Worm (Caenorhabditis elegans) whole organism, young adult: ENCODE results near the gene rho-1.

Experiments
- B0336.3 ChIP-seq: fragments of 200-800 bp; sonication (Bioruptor generic); IDR thresholded peaks from 2 replicates; pipeline ENCODE4 v1.3.6; 2022; ENCODE audit warnings: missing genetic modification characterization, missing compliant biosample characterization
- C17E4.6 ChIP-seq: fragments of 200-800 bp; sonication (Bioruptor generic); IDR thresholded peaks from 2 replicates; pipeline ENCODE4 v1.3.6; 2022; ENCODE audit warnings: missing genetic modification reagents, missing genetic modification characterization, missing compliant biosample characterization
- D2030.7 ChIP-seq: fragments of 200-800 bp; sonication (Bioruptor generic); IDR thresholded peaks from 2 replicates; pipeline ENCODE4 v1.3.6; 2022; ENCODE audit warnings: missing genetic modification reagents, missing genetic modification characterization, missing compliant biosample characterization
- F22D6.2 ChIP-seq: sonication (generic microtip); optimal IDR thresholded peaks from 2 replicates; lab custom pipeline; 2016; ENCODE audit warnings: mild to moderate bottlenecking, missing genetic modification characterization, missing compliant biosample characterization
- F39B2.1 ChIP-seq: fragments of 200-800 bp; sonication (Bioruptor generic); IDR thresholded peaks from 2 replicates; pipeline ENCODE4 v1.3.6; 2022; ENCODE audit warnings: missing genetic modification reagents, missing genetic modification characterization, missing compliant biosample characterization
- K12H6.12 ChIP-seq: fragments of 200-800 bp; sonication (Bioruptor generic); optimal IDR thresholded peaks from 2 replicates; lab custom pipeline; 2018; ENCODE audit warnings: mild to moderate bottlenecking, missing genetic modification characterization, missing compliant biosample characterization
- Y53G8AR.9 ChIP-seq: fragments of 200-800 bp; sonication (Bioruptor generic); conservative IDR thresholded peaks from 2 replicates; pipeline ENCODE4 v1.3.6; 2022; ENCODE audit warnings: missing genetic modification reagents, missing genetic modification characterization, missing compliant biosample characterization
- Y56A3A.18 ChIP-seq: fragments of 200-800 bp; sonication (Bioruptor generic); IDR thresholded peaks from 2 replicates; pipeline ENCODE4 v1.3.6; 2022; ENCODE audit warnings: missing genetic modification reagents, missing genetic modification characterization, missing compliant biosample characterization
- ZK185.1 ChIP-seq: sonication (generic microtip); optimal IDR thresholded peaks from 2 replicates; lab custom pipeline; 2016; ENCODE audit warnings: mild to moderate bottlenecking, missing genetic modification characterization, missing compliant biosample characterization; ENCODE audit not compliant: poor library complexity, severe bottlenecking
- ama-1 ChIP-seq, 3 experiments: fragments of 150-350 bp in 1 of 3; sonication (generic microtip) in 2 of 3; optimal IDR thresholded peaks; 2 replicates each; lab custom pipeline; 2014 to 2018; ENCODE audit warnings: missing biosample characterization in 2 of 3, missing genetic modification characterization in 2 of 3, missing genetic modification reagents in 2 of 3
- attf-3 ChIP-seq: fragments of 200-800 bp; sonication (Bioruptor generic); conservative IDR thresholded peaks from 2 replicates; pipeline ENCODE4 v1.3.6; 2022; ENCODE audit warnings: missing genetic modification reagents, missing genetic modification characterization, missing compliant biosample characterization
- attf-5 ChIP-seq: fragments of 200-800 bp; sonication (Bioruptor generic); optimal IDR thresholded peaks from 2 replicates; lab custom pipeline; 2018; ENCODE audit warnings: mild to moderate bottlenecking, missing genetic modification characterization, missing compliant biosample characterization
- attf-6 ChIP-seq: fragments of 200-800 bp; sonication (Bioruptor generic); IDR thresholded peaks from 2 replicates; pipeline ENCODE4 v1.3.6; 2022; ENCODE audit warnings: missing genetic modification reagents, missing genetic modification characterization, missing compliant biosample characterization
- ccch-3 ChIP-seq: fragments of 200-800 bp; sonication (Bioruptor generic); optimal IDR thresholded peaks from 2 replicates; lab custom pipeline; 2018; ENCODE audit warnings: mild to moderate bottlenecking, missing genetic modification characterization, missing compliant biosample characterization
- ceh-27 ChIP-seq: fragments of 200-800 bp; sonication (Bioruptor generic); optimal IDR thresholded peaks from 2 replicates; lab custom pipeline; 2018; ENCODE audit warnings: mild to moderate bottlenecking, missing genetic modification characterization, moderate library complexity, missing compliant biosample characterization
- ceh-40 ChIP-seq: fragments of 200-800 bp; sonication (Bioruptor generic); IDR thresholded peaks from 2 replicates; pipeline ENCODE4 v1.3.6; 2022; ENCODE audit warnings: missing genetic modification characterization, missing compliant biosample characterization
- ceh-58 ChIP-seq: fragments of 200-800 bp; sonication (Bioruptor generic); IDR thresholded peaks from 2 replicates; pipeline ENCODE4 v1.3.6; 2022; ENCODE audit warnings: missing genetic modification characterization, missing compliant biosample characterization
- ceh-91 ChIP-seq: fragments of 200-800 bp; sonication (Bioruptor generic); IDR thresholded peaks from 2 replicates; pipeline ENCODE4 v1.3.6; 2022; ENCODE audit warnings: missing genetic modification reagents, missing genetic modification characterization, missing compliant biosample characterization
- chd-7 ChIP-seq: sonication (generic microtip); optimal IDR thresholded peaks from 2 replicates; lab custom pipeline; 2016; ENCODE audit warnings: mild to moderate bottlenecking, missing genetic modification characterization, moderate library complexity, missing compliant biosample characterization
- die-1 ChIP-seq: sonication (generic microtip); optimal IDR thresholded peaks from 2 replicates; lab custom pipeline; 2016; ENCODE audit warnings: missing genotype, mild to moderate bottlenecking, missing genetic modification characterization, missing compliant biosample characterization
- ets-4 ChIP-seq: fragments of 200-800 bp; sonication (Bioruptor generic); optimal IDR thresholded peaks from 2 replicates; lab custom pipeline; 2018; ENCODE audit warnings: mild to moderate bottlenecking, missing genetic modification characterization, missing compliant biosample characterization
- gei-17 ChIP-seq: fragments of 200-800 bp; sonication (Bioruptor generic); optimal IDR thresholded peaks from 2 replicates; lab custom pipeline; 2018; ENCODE audit warnings: mild to moderate bottlenecking, missing genetic modification characterization, missing compliant biosample characterization
- hlh-12 ChIP-seq: sonication (generic microtip); optimal IDR thresholded peaks from 2 replicates; lab custom pipeline; 2016; ENCODE audit warnings: missing genetic modification characterization, missing compliant biosample characterization
- hlh-26 ChIP-seq: fragments of 200-800 bp; sonication (Bioruptor generic); conservative IDR thresholded peaks from 2 replicates; pipeline ENCODE4 v1.3.6; 2022; ENCODE audit warnings: missing genetic modification reagents, missing genetic modification characterization, missing compliant biosample characterization
- hmg-1.2 ChIP-seq: fragments of 200-800 bp; sonication (Bioruptor generic); IDR thresholded peaks from 2 replicates; pipeline ENCODE4 v1.3.6; 2022; ENCODE audit warnings: missing genetic modification reagents, missing genetic modification characterization, missing compliant biosample characterization
- hrde-1 ChIP-seq: sonication (generic microtip); optimal IDR thresholded peaks from 2 replicates; lab custom pipeline; 2016; ENCODE audit warnings: missing genetic modification characterization, mild to moderate bottlenecking, missing compliant biosample characterization, moderate library complexity, missing genotype, missing genetic modification reagents, borderline replicate concordance
- let-607 ChIP-seq, 2 experiments: fragments of 200-800 bp in 1 of 2; sonication (Bioruptor generic) in 1 of 2; sonication (generic microtip) in 1 of 2; optimal IDR thresholded peaks; 2 replicates each; lab custom pipeline; 2016 to 2018; ENCODE audit warnings: mild to moderate bottlenecking in 2 of 2, missing compliant biosample characterization in 2 of 2, missing genetic modification characterization in 2 of 2, moderate library complexity in 2 of 2, missing genotype in 1 of 2
- lin-26 ChIP-seq: fragments of 200-800 bp; sonication (Bioruptor generic); IDR thresholded peaks from 2 replicates; pipeline ENCODE4 v1.3.6; 2022; ENCODE audit warnings: missing genetic modification reagents, missing genetic modification characterization, missing compliant biosample characterization
- lin-35 ChIP-seq, 3 experiments: fragments of 150-350 bp in 2 of 3; sonication (generic microtip) in 1 of 3; optimal IDR thresholded peaks; 2 replicates each; lab custom pipeline; 2014 to 2018; ENCODE audit warnings: missing biosample characterization in 3 of 3, missing genetic modification characterization in 3 of 3, missing genetic modification reagents in 3 of 3
- lir-1 ChIP-seq: fragments of 200-800 bp; sonication (Bioruptor generic); conservative IDR thresholded peaks from 2 replicates; pipeline ENCODE4 v1.3.6; 2022; ENCODE audit warnings: missing genetic modification reagents, missing genetic modification characterization, missing compliant biosample characterization
- lsy-27 ChIP-seq: sonication (generic microtip); optimal IDR thresholded peaks from 2 replicates; lab custom pipeline; 2017; ENCODE audit warnings: missing genetic modification characterization, mild to moderate bottlenecking, missing compliant biosample characterization, antibody characterized with exemption, missing genotype, borderline replicate concordance; ENCODE audit not compliant: insufficient read depth
- madf-10 ChIP-seq: sonication (generic microtip); optimal IDR thresholded peaks from 2 replicates; lab custom pipeline; 2016; ENCODE audit warnings: mild to moderate bottlenecking, missing genetic modification characterization, missing compliant biosample characterization
- mel-28 ChIP-seq: sonication (generic microtip); optimal IDR thresholded peaks from 2 replicates; lab custom pipeline; 2016; ENCODE audit warnings: borderline replicate concordance, mild to moderate bottlenecking, missing genetic modification characterization, missing compliant biosample characterization
- mes-4 ChIP-seq: sonication (generic microtip); optimal IDR thresholded peaks from 2 replicates; lab custom pipeline; 2016; ENCODE audit warnings: missing genotype, missing genetic modification characterization, missing compliant biosample characterization
- nfya-2 ChIP-seq: fragments of 200-800 bp; sonication (Bioruptor generic); IDR thresholded peaks from 2 replicates; pipeline ENCODE4 v1.3.6; 2022; ENCODE audit warnings: missing genetic modification reagents, missing genetic modification characterization, missing compliant biosample characterization
- nhr-80 ChIP-seq: sonication (generic microtip); optimal IDR thresholded peaks from 2 replicates; lab custom pipeline; 2016; ENCODE audit warnings: missing genetic modification characterization, missing compliant biosample characterization
- pbrm-1 ChIP-seq: fragments of 200-800 bp; sonication (Bioruptor generic); IDR thresholded peaks from 2 replicates; pipeline ENCODE4 v1.3.6; 2022; ENCODE audit warnings: missing genetic modification reagents, missing genetic modification characterization, missing compliant biosample characterization
- rcor-1 ChIP-seq: fragments of 200-800 bp; sonication (Bioruptor generic); IDR thresholded peaks from 2 replicates; pipeline ENCODE4 v1.3.6; 2022; ENCODE audit warnings: missing genetic modification reagents, missing genetic modification characterization, missing compliant biosample characterization
- repo-1 ChIP-seq: sonication (generic microtip); optimal IDR thresholded peaks from 2 replicates; lab custom pipeline; 2017; ENCODE audit warnings: mild to moderate bottlenecking, missing genetic modification characterization, missing compliant biosample characterization
- snpc-1.1 ChIP-seq: sonication (generic microtip); optimal IDR thresholded peaks from 2 replicates; lab custom pipeline; 2017; ENCODE audit warnings: missing genetic modification characterization, mild to moderate bottlenecking, missing compliant biosample characterization, antibody characterized with exemption, moderate library complexity, missing genotype, missing genetic modification reagents; ENCODE audit not compliant: insufficient read depth
- snpc-4 ChIP-seq, 5 experiments: fragments of 150-350 bp in 1 of 5; sonication (generic microtip) in 4 of 5; optimal IDR thresholded peaks; 2 replicates each; lab custom pipeline; 2014 to 2018; ENCODE audit warnings: missing genetic modification characterization in 5 of 5, missing biosample characterization in 3 of 5, antibody characterized with exemption in 2 of 5, mild to moderate bottlenecking in 2 of 5, missing compliant biosample characterization in 2 of 5, missing genotype in 2 of 5, moderate library complexity in 2 of 5, missing genetic modification reagents in 1 of 5
- sptf-2 ChIP-seq: fragments of 200-800 bp; sonication (Bioruptor generic); optimal IDR thresholded peaks from 2 replicates; lab custom pipeline; 2018; ENCODE audit warnings: mild to moderate bottlenecking, missing genetic modification characterization, missing compliant biosample characterization
- tbp1 ChIP-seq: fragments of 200-800 bp; sonication (Bioruptor generic); optimal IDR thresholded peaks from 2 replicates; lab custom pipeline; 2018; ENCODE audit warnings: mild to moderate bottlenecking, missing genetic modification characterization, missing compliant biosample characterization
- zfh-2 ChIP-seq: fragments of 200-800 bp; sonication (Bioruptor generic); conservative IDR thresholded peaks from 2 replicates; pipeline ENCODE4 v1.3.6; 2022; ENCODE audit warnings: missing genetic modification reagents, missing genetic modification characterization, missing compliant biosample characterization
- ztf-26 ChIP-seq: sonication (generic microtip); optimal IDR thresholded peaks from 2 replicates; lab custom pipeline; 2017; ENCODE audit warnings: missing genetic modification characterization, missing compliant biosample characterization

Gene rho-1

ce11 chrIV:16491411-16492036 lies 2.7 kb upstream of the rho-1 start (continued):
- TF ChIP-seq gei-17 (GFP tag; lab: Kevin White, UChicago) (peak; percentile 40), hlh-26 (GFP tag; lab: Robert Waterston, UW) (no peak), lin-26 (GFP tag; lab: Robert Waterston, UW) (peak; percentile 92), madf-10 (no peak), lsy-27 (tag; lab: Kevin White, UChicago) (no peak), ceh-27 (GFP tag; lab: Kevin White, UChicago) (peak; percentile 51), K12H6.12 (tag; lab: Kevin White, UChicago) (peak; percentile 82), ama-1 (optimal IDR thresholded peaks at IDR 0.05; lab: Kevin White, UChicago) (no peak), ama-1 (GFP tag; optimal IDR thresholded peaks at IDR 0.05; lab: Kevin White, UChicago) (peak in 1 of 2 experiments; percentile 4), attf-5 (GFP tag; lab: Kevin White, UChicago) (peak; percentile 67), mes-4 (tag; lab: Kevin White, UChicago) (no peak), ets-4 (no peak), lin-35 (GFP tag; optimal IDR thresholded peaks at IDR 0.05; lab: Kevin White, UChicago) (peak in 1 of 3 experiments; percentile 64), Y53G8AR.9 (GFP tag; lab: Robert Waterston, UW) (0 out of 2 replicates have a peak, but pooled peaks have one; percentile 26), F39B2.1 (GFP tag; lab: Robert Waterston, UW) (no peak), snpc-4 (GFP tag; optimal IDR thresholded peaks at IDR 0.05; lab: Kevin White, UChicago) (no peak), snpc-4 (tag; optimal IDR thresholded peaks at IDR 0.05; lab: Kevin White, UChicago) (peak in 1 of 4 experiments; percentile 3), chd-7 (peak; percentile 41), tbp1 (peak; percentile 37), ceh-91 (GFP tag; lab: Robert Waterston, UW) (no peak), hmg-1.2 (GFP tag; lab: Robert Waterston, UW) (peak; percentile 79), hrde-1 (tag; lab: Kevin White, UChicago) (no peak), ceh-58 (GFP tag; lab: Robert Waterston, UW) (no peak), C17E4.6 (GFP tag; lab: Robert Waterston, UW) (no peak), Y56A3A.18 (GFP tag; lab: Robert Waterston, UW) (no peak), attf-6 (GFP tag; lab: Robert Waterston, UW) (no peak), F22D6.2 (tag; lab: Kevin White, UChicago) (no peak), ccch-3 (GFP tag; lab: Kevin White, UChicago) (no peak), ZK185.1 (tag; lab: Kevin White, UChicago) (peak; percentile 55), snpc-1.1 (tag; lab: Kevin White, UChicago) (no peak), ztf-26 (peak; percentile 64), nfya-2 (GFP tag; lab: Robert Waterston, UW) (no peak), attf-3 (GFP tag; lab: Robert Waterston, UW) (no peak), repo-1 (peak; percentile 52), pbrm-1 (no peak)

- TF ChIP-seq snpc-1.1 (tag; lab: Kevin White, UChicago), result no peak
- TF ChIP-seq mel-28 (tag; lab: Kevin White, UChicago), result no peak
- TF ChIP-seq die-1 (tag; lab: Kevin White, UChicago), result no peak
- TF ChIP-seq D2030.7 (GFP tag; lab: Robert Waterston, UW), result no peak
- peak in 1 of 3 experiments; percentile 49 for TF ChIP-seq lin-35 (GFP tag; optimal IDR thresholded peaks at IDR 0.05; lab: Kevin White, UChicago)
- peak; percentile 15 for TF ChIP-seq ama-1 (optimal IDR thresholded peaks at IDR 0.05; lab: Kevin White, UChicago)
- TF ChIP-seq ama-1 (GFP tag; optimal IDR thresholded peaks at IDR 0.05; lab: Kevin White, UChicago), result no peak
- no peak for TF ChIP-seq attf-6 (GFP tag; lab: Robert Waterston, UW)
- no peak for TF ChIP-seq lir-1 (GFP tag; lab: Robert Waterston, UW)
- TF ChIP-seq rcor-1, result no peak
- TF ChIP-seq let-607 (tag; optimal IDR thresholded peaks at IDR 0.05; lab: Kevin White, UChicago), result peak in 1 of 2 experiments; percentile 24
- TF ChIP-seq ztf-26, result peak; percentile 69
- peak; percentile 72 for TF ChIP-seq nhr-80
- TF ChIP-seq ceh-40 (GFP tag; lab: Robert Waterston, UW), result no peak
- peak; percentile 48; the same call in 1 of the 2 replicates for TF ChIP-seq zfh-2 (GFP tag; lab: Robert Waterston, UW)
- TF ChIP-seq B0336.3 (GFP tag; lab: Robert Waterston, UW), result peak; percentile 27; the same call in 1 of the 2 replicates
- no peak for TF ChIP-seq sptf-2 (GFP tag; lab: Kevin White, UChicago)
- no peak for TF ChIP-seq hlh-12 (tag; lab: Kevin White, UChicago)
Observed at ce11 chrIV:16489958-16490357, 1.1 kb upstream of the rho-1 start.
